Worm (Caenorhabditis elegans) whole organism, midembryonic: ENCODE data around the gene hrpu-1.

Experiments
- cog-1 ChIP-seq: sonication (generic microtip); optimal IDR thresholded peaks from 2 replicates; lab custom pipeline; 2016; ENCODE audit warnings: missing genetic modification characterization, missing compliant biosample characterization
- flt-1 ChIP-seq: fragments of 200-800 bp; sonication (Bioruptor generic); IDR thresholded peaks from 2 replicates; pipeline ENCODE4 v1.3.6; 2022; ENCODE audit warnings: missing genetic modification characterization, missing compliant biosample characterization
- ztf-29 ChIP-seq: fragments of 200-800 bp; sonication (Bioruptor generic); IDR thresholded peaks from 2 replicates; pipeline ENCODE4 v1.3.6; 2022; ENCODE audit warnings: missing genetic modification reagents, missing genetic modification characterization, missing compliant biosample characterization

ce11 chrIV:15039477-15039876, at the start of gene hrpu-1:
- peak; percentile 27 for TF ChIP-seq cog-1
- TF ChIP-seq ztf-29 (GFP tag; lab: Robert Waterston, UW), result no peak
- no peak for TF ChIP-seq flt-1 (GFP tag; lab: Robert Waterston, UW)
